Worm (Caenorhabditis elegans) whole organism, L3 larva: ENCODE data around the gene K09E2.1.
A peak's percentile ranks its signal among the peaks of the same experiment; 100 is the strongest.

Experiments
- R02D3.7 ChIP-seq: fragments of 150-350 bp; optimal IDR thresholded peaks from 2 replicates; lab custom pipeline; 2014; ENCODE audit warnings: missing biosample characterization, missing genetic modification characterization
- ZK546.5 ChIP-seq: sonication (generic microtip); optimal IDR thresholded peaks from 2 replicates; lab custom pipeline; 2017; ENCODE audit warnings: missing biosample characterization, missing genetic modification characterization
- aly-2 ChIP-seq: fragments of 150-350 bp; optimal IDR thresholded peaks from 2 replicates; lab custom pipeline; 2014; ENCODE audit warnings: missing biosample characterization, missing genetic modification characterization
- ama-1 ChIP-seq: fragments of 150-350 bp; optimal IDR thresholded peaks from 2 replicates; lab custom pipeline; 2018
- ceh-16 ChIP-seq: sonication (generic microtip); optimal IDR thresholded peaks from 2 replicates; lab custom pipeline; 2017; ENCODE audit warnings: missing biosample characterization, missing genetic modification characterization
- ceh-28 ChIP-seq: fragments of 150-350 bp; optimal IDR thresholded peaks from 2 replicates; lab custom pipeline; 2014; ENCODE audit warnings: missing biosample characterization, missing genetic modification reagents, missing genetic modification characterization
- ceh-82 ChIP-seq: fragments of 150-350 bp; optimal IDR thresholded peaks from 2 replicates; lab custom pipeline; 2014; ENCODE audit warnings: missing biosample characterization, missing genetic modification characterization
- ceh-9 ChIP-seq: sonication (generic microtip); optimal IDR thresholded peaks from 2 replicates; lab custom pipeline; 2018; ENCODE audit warnings: missing biosample characterization, missing genetic modification characterization
- daf-12 ChIP-seq: fragments of 150-350 bp; optimal IDR thresholded peaks from 2 replicates; lab custom pipeline; 2014; ENCODE audit warnings: missing biosample characterization, missing genetic modification reagents, missing genetic modification characterization
- egl-27 ChIP-seq: sonication (generic microtip); optimal IDR thresholded peaks from 4 replicates; lab custom pipeline; 2017; ENCODE audit warnings: missing biosample characterization, missing genetic modification reagents, missing genetic modification characterization
- egl-5 ChIP-seq: fragments of 150-350 bp; optimal IDR thresholded peaks from 2 replicates; lab custom pipeline; 2017; ENCODE audit warnings: missing biosample characterization, missing genetic modification reagents, missing genetic modification characterization, inconsistent platforms
- elt-1 ChIP-seq: fragments of 150-350 bp; optimal IDR thresholded peaks from 2 replicates; lab custom pipeline; 2014; ENCODE audit warnings: missing biosample characterization, missing genetic modification characterization
- elt-2 ChIP-seq: sonication (generic microtip); optimal IDR thresholded peaks from 2 replicates; lab custom pipeline; 2016; ENCODE audit warnings: missing genetic modification reagents, mild to moderate bottlenecking, missing genetic modification characterization, missing compliant biosample characterization
- elt-3 ChIP-seq, 3 experiments: fragments of 150-350 bp in 1 of 3; sonication (generic microtip) in 2 of 3; optimal IDR thresholded peaks; 2 replicates in 2 of 3; 4 replicates in 1 of 3; lab custom pipeline; 2014 to 2017; ENCODE audit warnings: missing biosample characterization in 3 of 3, missing genetic modification characterization in 3 of 3
- eor-1 ChIP-seq, 2 experiments: fragments of 150-350 bp; optimal IDR thresholded peaks; 2 replicates each; lab custom pipeline; 2014 to 2018; ENCODE audit warnings: missing biosample characterization in 2 of 2, missing genetic modification characterization in 2 of 2
- fos-1 ChIP-seq: fragments of 150-350 bp; optimal IDR thresholded peaks from 2 replicates; lab custom pipeline; 2014; ENCODE audit warnings: missing biosample characterization, missing genetic modification characterization
- hmg-11 ChIP-seq: sonication (generic microtip); optimal IDR thresholded peaks from 2 replicates; lab custom pipeline; 2016; ENCODE audit warnings: missing genetic modification characterization, missing compliant biosample characterization
- jun-1 ChIP-seq: fragments of 150-350 bp; optimal IDR thresholded peaks from 2 replicates; lab custom pipeline; 2014; ENCODE audit warnings: missing biosample characterization, missing genetic modification reagents, missing genetic modification characterization
- lin-15B ChIP-seq: fragments of 150-350 bp; optimal IDR thresholded peaks from 2 replicates; lab custom pipeline; 2014; ENCODE audit warnings: missing biosample characterization, missing genetic modification characterization
- lin-39 ChIP-seq: fragments of 150-350 bp; optimal IDR thresholded peaks from 2 replicates; lab custom pipeline; 2018; ENCODE audit warnings: missing biosample characterization, missing genetic modification reagents, missing genetic modification characterization
- mdl-1 ChIP-seq: fragments of 150-350 bp; optimal IDR thresholded peaks from 2 replicates; lab custom pipeline; 2014; ENCODE audit warnings: missing biosample characterization, missing genetic modification characterization
- mml-1 ChIP-seq: fragments of 150-350 bp; sonication (generic microtip); optimal IDR thresholded peaks from 3 replicates; lab custom pipeline; 2014; ENCODE audit warnings: missing biosample characterization, missing genetic modification characterization
- nhr-11 ChIP-seq: fragments of 150-350 bp; optimal IDR thresholded peaks from 2 replicates; lab custom pipeline; 2014; ENCODE audit warnings: missing biosample characterization, missing genetic modification characterization
- nhr-12 ChIP-seq: fragments of 150-350 bp; optimal IDR thresholded peaks from 2 replicates; lab custom pipeline; 2014; ENCODE audit warnings: missing biosample characterization, missing genetic modification characterization
- nhr-237 ChIP-seq: fragments of 150-350 bp; optimal IDR thresholded peaks from 2 replicates; lab custom pipeline; 2014; ENCODE audit warnings: missing biosample characterization, missing genetic modification characterization
- nhr-25 ChIP-seq: sonication (generic microtip); optimal IDR thresholded peaks from 2 replicates; lab custom pipeline; 2017; ENCODE audit warnings: missing biosample characterization, missing genetic modification characterization
- nhr-28 ChIP-seq: fragments of 150-350 bp; optimal IDR thresholded peaks from 2 replicates; lab custom pipeline; 2014; ENCODE audit warnings: missing biosample characterization, missing genetic modification characterization
- nhr-77 ChIP-seq: fragments of 150-350 bp; optimal IDR thresholded peaks from 2 replicates; lab custom pipeline; 2014; ENCODE audit warnings: missing biosample characterization, missing genetic modification characterization
- pqm-1 ChIP-seq: fragments of 150-350 bp; optimal IDR thresholded peaks from 2 replicates; lab custom pipeline; 2017; ENCODE audit warnings: missing biosample characterization, missing genetic modification characterization, inconsistent platforms
- skn-1 ChIP-seq: fragments of 150-350 bp; optimal IDR thresholded peaks from 2 replicates; lab custom pipeline; 2014; ENCODE audit warnings: missing biosample characterization, missing genetic modification characterization
- snpc-4 ChIP-seq: fragments of 150-350 bp; optimal IDR thresholded peaks from 2 replicates; lab custom pipeline; 2014; ENCODE audit warnings: missing biosample characterization, missing genetic modification characterization
- tbx-2 ChIP-seq: sonication (generic microtip); optimal IDR thresholded peaks from 2 replicates; lab custom pipeline; 2016; ENCODE audit warnings: mild to moderate bottlenecking, missing genetic modification characterization, missing compliant biosample characterization
- unc-39 ChIP-seq: sonication (generic microtip); optimal IDR thresholded peaks from 4 replicates; lab custom pipeline; 2017; ENCODE audit warnings: missing biosample characterization, missing genetic modification characterization
- unc-62 ChIP-seq: fragments of 150-350 bp; sonication (generic microtip); optimal IDR thresholded peaks from 4 replicates; lab custom pipeline; 2014; ENCODE audit warnings: missing biosample characterization, missing genetic modification reagents, missing genetic modification characterization
- zag-1 ChIP-seq: fragments of 150-350 bp; optimal IDR thresholded peaks from 2 replicates; lab custom pipeline; 2014; ENCODE audit warnings: missing biosample characterization, missing genetic modification characterization
- ztf-11 ChIP-seq: fragments of 150-350 bp; optimal IDR thresholded peaks from 2 replicates; lab custom pipeline; 2014; ENCODE audit warnings: missing biosample characterization, missing genetic modification characterization
- ztf-4 ChIP-seq: fragments of 150-350 bp; optimal IDR thresholded peaks from 2 replicates; lab custom pipeline; 2014; ENCODE audit warnings: missing biosample characterization, missing genetic modification characterization

K09E2.1 gene

ce11 chrX:8677320-8677719 is 4.4 kb upstream of the K09E2.1 start:
- no peak for TF ChIP-seq ceh-82 (tag; lab: Kevin White, UChicago)
- no peak for TF ChIP-seq nhr-237 (tag; lab: Kevin White, UChicago)
- no peak for TF ChIP-seq skn-1 (tag; lab: Kevin White, UChicago)
- no peak for TF ChIP-seq unc-62
- no peak for TF ChIP-seq eor-1 (tag; optimal IDR thresholded peaks at IDR 0.05; lab: Kevin White, UChicago)
- no peak for TF ChIP-seq mdl-1 (tag; lab: Kevin White, UChicago)
- TF ChIP-seq mml-1 (tag; lab: Kevin White, UChicago), result no peak
- TF ChIP-seq R02D3.7 (tag; lab: Kevin White, UChicago), result no peak
- no peak for TF ChIP-seq hmg-11 (tag; lab: Kevin White, UChicago)
- TF ChIP-seq ztf-11 (tag; lab: Kevin White, UChicago), result no peak
- TF ChIP-seq ama-1, result no peak
- no peak for TF ChIP-seq nhr-12 (tag; lab: Kevin White, UChicago)
- TF ChIP-seq nhr-25 (tag; lab: Kevin White, UChicago), result no peak
- TF ChIP-seq ceh-9 (tag; lab: Kevin White, UChicago), result no peak
- no peak for TF ChIP-seq egl-27 (tag; lab: Kevin White, UChicago)
- no peak for TF ChIP-seq ZK546.5 (tag; lab: Kevin White, UChicago)
- no peak for TF ChIP-seq egl-5 (tag; lab: Kevin White, UChicago)
- TF ChIP-seq nhr-11 (tag; lab: Kevin White, UChicago), result no peak
- TF ChIP-seq daf-12 (tag; lab: Kevin White, UChicago), result no peak

DNA sequence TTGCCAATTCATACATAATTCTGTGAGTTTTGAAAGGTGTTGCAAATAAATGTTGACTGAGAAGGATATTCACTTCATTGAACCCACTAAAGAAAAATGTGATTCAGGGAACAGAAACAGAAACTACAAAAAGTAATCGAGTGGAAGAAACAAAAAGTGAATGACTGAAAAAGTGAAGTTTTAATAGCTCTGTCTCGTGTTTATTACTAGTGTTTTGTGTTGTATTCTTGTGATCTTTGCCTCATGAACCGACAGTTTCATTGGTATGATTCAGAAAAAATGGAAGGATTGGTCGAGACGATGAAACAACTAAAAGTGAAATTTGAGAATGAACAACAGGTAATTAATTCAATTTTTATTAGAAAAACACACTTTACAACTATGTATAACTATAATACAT is 3.8 kb upstream of the K09E2.1 start:
- peak; percentile 7 for TF ChIP-seq elt-2 (tag; lab: Kevin White, UChicago)
- TF ChIP-seq pqm-1 (tag; lab: Kevin White, UChicago), result peak; percentile 39
- TF ChIP-seq ceh-28 (tag; lab: Kevin White, UChicago), result no peak

ce11 chrX:8697517-8697916 is 15.8 kb downstream of the K09E2.1 start, which contains the start of gene frpr-8:
Gene frpr-8, plus strand, starts transcription at chrX:8697817.
- no peak for TF ChIP-seq daf-12 (tag; lab: Kevin White, UChicago)
- no peak for TF ChIP-seq ztf-11 (tag; lab: Kevin White, UChicago)
- no peak for TF ChIP-seq jun-1 (tag; lab: Kevin White, UChicago)
- no peak for TF ChIP-seq ztf-4 (tag; lab: Kevin White, UChicago)
- TF ChIP-seq lin-15B (tag; lab: Kevin White, UChicago), result no peak
- TF ChIP-seq unc-62, result no peak
- no peak for TF ChIP-seq ceh-28 (tag; lab: Kevin White, UChicago)
- no peak for TF ChIP-seq hmg-11 (tag; lab: Kevin White, UChicago)
- TF ChIP-seq nhr-237 (tag; lab: Kevin White, UChicago), result no peak
- TF ChIP-seq mdl-1 (tag; lab: Kevin White, UChicago), result no peak

ce11 chrX:8703664-8704356 is 22.1 kb downstream of the K09E2.1 start, which contains the start of gene jbts-14:
Gene jbts-14, plus strand, starts transcription at chrX:8704306.
- TF ChIP-seq snpc-4 (tag; lab: Kevin White, UChicago), result peak; percentile 30
- no peak for TF ChIP-seq elt-3 (tag; optimal IDR thresholded peaks at IDR 0.05; lab: Kevin White, UChicago)
- TF ChIP-seq, all 47 proteins: peak for 1

ce11 chrX:8704830-8705229 is 23.1 kb downstream of the K09E2.1 start:
- no peak for TF ChIP-seq eor-1 (tag; optimal IDR thresholded peaks at IDR 0.05; lab: Kevin White, UChicago)
- no peak for TF ChIP-seq ceh-16 (tag; lab: Kevin White, UChicago)
- TF ChIP-seq nhr-25 (tag; lab: Kevin White, UChicago), result no peak
- TF ChIP-seq tbx-2 (tag; lab: Kevin White, UChicago), result no peak
- no peak for TF ChIP-seq zag-1
- no peak for TF ChIP-seq ceh-28 (tag; lab: Kevin White, UChicago)
- TF ChIP-seq unc-62, result no peak
- TF ChIP-seq elt-3 (tag; optimal IDR thresholded peaks at IDR 0.05; lab: Kevin White, UChicago), result no peak
- TF ChIP-seq aly-2 (tag; lab: Kevin White, UChicago), result no peak

DNA sequence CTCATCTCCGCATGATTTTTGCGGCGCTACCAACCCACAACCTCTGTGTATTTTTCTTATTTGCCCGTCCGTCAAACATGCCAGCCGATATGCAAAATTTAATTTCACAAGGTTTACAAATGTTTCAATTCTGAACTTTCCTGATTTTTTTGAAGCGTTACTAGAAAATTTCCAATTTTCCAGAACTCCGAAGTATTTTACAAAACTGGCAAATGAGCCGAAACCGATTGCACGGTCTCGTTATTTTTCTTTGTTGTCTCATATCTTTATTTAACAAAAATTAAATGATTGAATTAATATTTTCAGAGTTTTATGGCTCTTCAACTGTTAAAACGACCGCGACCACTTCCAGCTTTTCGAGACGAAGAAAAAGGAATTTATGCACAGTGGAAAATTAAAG is 26.4 kb downstream of the K09E2.1 start, which contains the start of gene F53A9.3:
Gene F53A9.3 (plus strand): TSS at position 301 of the 400 bp plus-strand sequence.
- TF ChIP-seq R02D3.7 (tag; lab: Kevin White, UChicago), result no peak
- TF ChIP-seq fos-1, result no peak
- TF ChIP-seq hmg-11 (tag; lab: Kevin White, UChicago), result no peak
- no peak for TF ChIP-seq zag-1
- no peak for TF ChIP-seq nhr-28 (tag; lab: Kevin White, UChicago)
- no peak for TF ChIP-seq ceh-28 (tag; lab: Kevin White, UChicago)
- no peak for TF ChIP-seq nhr-77 (tag; lab: Kevin White, UChicago)
- no peak for TF ChIP-seq unc-39 (tag; lab: Kevin White, UChicago)
- TF ChIP-seq aly-2 (tag; lab: Kevin White, UChicago), result no peak
- no peak for TF ChIP-seq ceh-82 (tag; lab: Kevin White, UChicago)
- TF ChIP-seq egl-27 (tag; lab: Kevin White, UChicago), result no peak
- no peak for TF ChIP-seq ztf-4 (tag; lab: Kevin White, UChicago)
- TF ChIP-seq elt-2 (tag; lab: Kevin White, UChicago), result no peak
- no peak for TF ChIP-seq nhr-237 (tag; lab: Kevin White, UChicago)
- TF ChIP-seq ceh-9 (tag; lab: Kevin White, UChicago), result no peak
- TF ChIP-seq elt-1 (tag; lab: Kevin White, UChicago), result no peak
- TF ChIP-seq lin-39, result no peak
- TF ChIP-seq nhr-12 (tag; lab: Kevin White, UChicago), result no peak
- TF ChIP-seq ama-1, result no peak
